Fruit fly (Drosophila melanogaster): Measurements from ENCODE around the gene beg.

DNA sequence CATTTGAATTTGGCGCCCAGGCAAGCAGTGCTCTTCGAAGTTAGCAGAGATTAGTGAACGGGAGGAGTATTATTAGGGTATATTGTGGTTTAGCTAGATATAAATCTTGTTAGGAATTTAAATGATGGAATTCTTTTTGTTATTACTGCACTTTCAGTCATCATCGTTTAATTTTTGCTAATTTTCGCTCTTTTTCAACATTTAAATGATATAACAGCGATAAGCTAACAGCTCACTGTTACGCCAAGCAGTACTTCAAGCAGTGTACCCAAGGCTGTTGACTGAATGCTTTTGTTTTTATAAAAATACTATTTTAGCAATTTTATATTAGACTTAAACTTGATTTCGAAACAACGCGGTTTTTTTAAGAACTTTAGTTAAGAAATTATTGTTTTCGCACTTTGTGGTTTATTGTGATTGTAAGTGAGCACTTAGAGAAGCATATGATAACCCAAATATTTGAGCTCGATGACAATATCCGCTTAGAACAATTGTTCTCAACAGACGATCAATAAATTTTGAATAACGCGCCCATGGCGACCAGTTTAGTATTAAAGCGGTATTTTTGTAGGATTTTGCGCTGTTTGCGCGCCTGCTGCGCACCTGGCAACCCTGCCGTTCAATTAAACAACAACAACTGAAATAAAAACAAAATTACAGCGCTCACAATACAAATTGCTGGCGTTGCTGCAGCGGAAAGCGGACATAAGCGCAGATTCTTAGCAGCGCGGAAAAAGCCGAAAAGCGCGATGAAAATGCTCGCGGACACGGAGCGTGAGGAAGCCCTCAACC, 15.4 kb downstream of the beg start:
- TF ChIP-seq Fer3 (tag; optimal IDR thresholded peaks at IDR 0.05) (no peak), knrl (GFP tag; IDR thresholded peaks at IDR 0.05; ENCODE audit: partially characterized antibody) (no peak), CG18599 (GFP tag; optimal IDR thresholded peaks at IDR 0.05) (no peak)

All from whole organism, embryonic.